Worm (Caenorhabditis elegans) whole organism, early embryonic: ENCODE measurements around the gene scav-1.

Experiments
- B0310.2 ChIP-seq: sonication (generic microtip); optimal IDR thresholded peaks from 2 replicates; lab custom pipeline; 2016; ENCODE audit warnings: mild to moderate bottlenecking, missing genetic modification characterization, missing compliant biosample characterization
- aly-1 ChIP-seq: sonication (generic microtip); optimal IDR thresholded peaks from 2 replicates; lab custom pipeline; 2016; ENCODE audit warnings: missing genetic modification characterization, missing compliant biosample characterization
- ama-1 ChIP-seq: fragments of 150-350 bp; optimal IDR thresholded peaks from 2 replicates; lab custom pipeline; 2014
- ceh-13 ChIP-seq: fragments of 200-800 bp; sonication (Bioruptor generic); optimal IDR thresholded peaks from 2 replicates; lab custom pipeline; 2018; ENCODE audit warnings: mild to moderate bottlenecking, missing genetic modification characterization, missing compliant biosample characterization
- ceh-36 ChIP-seq: sonication (generic microtip); optimal IDR thresholded peaks from 2 replicates; lab custom pipeline; 2016; ENCODE audit warnings: missing genetic modification characterization, inconsistent platforms, missing compliant biosample characterization
- ets-7 ChIP-seq: sonication (generic microtip); optimal IDR thresholded peaks from 2 replicates; lab custom pipeline; 2016; ENCODE audit warnings: missing genotype, missing genetic modification characterization, missing compliant biosample characterization
- flt-1 ChIP-seq: fragments of 200-800 bp; sonication (Bioruptor generic); IDR thresholded peaks from 2 replicates; pipeline ENCODE4 v1.3.6; 2022; ENCODE audit warnings: missing genetic modification characterization, missing compliant biosample characterization
- hmbx-1 ChIP-seq: sonication (generic microtip); optimal IDR thresholded peaks from 2 replicates; lab custom pipeline; 2016; ENCODE audit warnings: mild to moderate bottlenecking, missing genetic modification characterization, missing compliant biosample characterization
- hmg-4 ChIP-seq: fragments of 200-800 bp; sonication (Bioruptor generic); optimal IDR thresholded peaks from 2 replicates; lab custom pipeline; 2018; ENCODE audit warnings: mild to moderate bottlenecking, missing genetic modification characterization, missing compliant biosample characterization
- hnd-1 ChIP-seq: sonication (generic microtip); optimal IDR thresholded peaks from 2 replicates; lab custom pipeline; 2016; ENCODE audit warnings: missing genetic modification characterization, missing compliant biosample characterization
- sea-1 ChIP-seq: fragments of 200-800 bp; sonication (Bioruptor generic); conservative IDR thresholded peaks from 2 replicates; pipeline ENCODE4 v1.3.6; 2022; ENCODE audit warnings: missing genetic modification characterization, missing compliant biosample characterization
- tbx-11 ChIP-seq: fragments of 200-800 bp; sonication (Bioruptor generic); IDR thresholded peaks from 2 replicates; pipeline ENCODE4 v1.3.6; 2022; ENCODE audit warnings: missing genetic modification characterization, missing compliant biosample characterization
- tbx-37 ChIP-seq: fragments of 200-800 bp; sonication (Bioruptor generic); conservative IDR thresholded peaks from 2 replicates; pipeline ENCODE4 v1.3.6; 2022; ENCODE audit warnings: missing genetic modification reagents, missing genetic modification characterization, missing compliant biosample characterization
- tra-4 ChIP-seq: sonication (generic microtip); optimal IDR thresholded peaks from 2 replicates; lab custom pipeline; 2017; ENCODE audit warnings: missing genetic modification characterization, missing compliant biosample characterization

DNA sequence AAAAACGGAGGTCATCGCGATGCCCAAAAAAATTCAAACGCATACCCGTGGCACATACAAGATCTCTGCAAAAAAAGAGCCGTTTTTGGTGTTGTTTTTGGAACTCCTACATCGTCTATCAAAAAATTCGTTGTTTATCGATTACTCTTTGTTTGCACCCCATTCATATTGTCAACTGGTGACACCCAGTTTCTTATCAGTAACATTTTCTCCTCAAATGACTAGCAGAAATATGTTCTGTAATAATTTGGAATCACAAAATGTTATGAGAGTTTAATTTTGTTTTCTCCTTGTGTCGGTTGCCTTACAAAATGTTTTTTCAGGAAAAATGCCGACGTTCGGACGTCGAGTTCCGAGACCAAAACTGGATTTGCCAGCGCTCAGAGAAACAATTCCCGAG is 25.6 kb downstream of the scav-1 start, which contains the start of gene sek-4:
- TF ChIP-seq ama-1 (lab: Kevin White, UChicago) (no peak), ceh-36 (tag; lab: Kevin White, UChicago) (no peak), B0310.2 (no peak), tbx-37 (GFP tag; lab: Robert Waterston, UW) (no peak), ets-7 (tag; lab: Kevin White, UChicago) (no peak), hnd-1 (tag; lab: Kevin White, UChicago) (no peak), flt-1 (GFP tag; lab: Robert Waterston, UW) (no peak), sea-1 (GFP tag; lab: Robert Waterston, UW) (no peak), tbx-11 (GFP tag; lab: Robert Waterston, UW) (no peak), hmbx-1 (tag; lab: Kevin White, UChicago) (no peak), ceh-13 (GFP tag; lab: Kevin White, UChicago) (no peak), aly-1 (no peak), tra-4 (tag; lab: Kevin White, UChicago) (no peak), hmg-4 (GFP tag; lab: Kevin White, UChicago) (no peak)
